Fruit fly (Drosophila melanogaster) whole organism, embryonic: ENCODE data around the gene Cpr64Ad.

Experiments used
- C15 ChIP-seq: fragments of 200-800 bp; sonication (Bioruptor generic); IDR thresholded peaks from 3 replicates; pipeline ENCODE4 v1.3.6; 2022; ENCODE audit warnings: missing biosample characterization, missing genetic modification characterization
- CG10147 ChIP-seq: fragments of 200-800 bp; sonication (Bioruptor generic); optimal IDR thresholded peaks from 2 replicates; lab custom pipeline; 2019; ENCODE audit warnings: missing biosample characterization, mild to moderate bottlenecking, missing genetic modification characterization, moderate library complexity
- CG10959 ChIP-seq: fragments of 200-800 bp; sonication (Bioruptor generic); IDR thresholded peaks from 2 replicates; pipeline ENCODE4 v1.3.6; 2022; ENCODE audit warnings: missing biosample characterization, missing genetic modification characterization
- CG10979 ChIP-seq: fragments of 200-800 bp; sonication (Bioruptor generic); optimal IDR thresholded peaks from 2 replicates; lab custom pipeline; 2018; ENCODE audit warnings: missing biosample characterization, mild to moderate bottlenecking, missing genetic modification characterization, moderate library complexity
- CG11085 ChIP-seq: fragments of 200-800 bp; sonication (Bioruptor generic); IDR thresholded peaks from 2 replicates; pipeline ENCODE4 v1.3.6; 2022; ENCODE audit warnings: missing biosample characterization, missing genetic modification characterization
- CG11456 ChIP-seq: fragments of 200-800 bp; sonication (Bioruptor generic); IDR thresholded peaks from 3 replicates; pipeline ENCODE4 v1.3.6; 2022; ENCODE audit warnings: missing biosample characterization, missing genetic modification characterization
- CG11560 ChIP-seq: fragments of 200-800 bp; sonication (Bioruptor generic); IDR thresholded peaks from 3 replicates; pipeline ENCODE4 v1.3.6; 2022; ENCODE audit warnings: missing biosample characterization, missing genetic modification characterization
- CG14667 ChIP-seq: fragments of 200-800 bp; sonication (Bioruptor generic); IDR thresholded peaks from 2 replicates; pipeline ENCODE4 v1.3.6; 2022; ENCODE audit warnings: missing biosample characterization, missing genetic modification characterization
- CG15269 ChIP-seq: fragments of 200-800 bp; sonication (Bioruptor generic); optimal IDR thresholded peaks from 2 replicates; lab custom pipeline; 2018; ENCODE audit warnings: missing biosample characterization, mild to moderate bottlenecking, missing genetic modification characterization, moderate library complexity
- CG2199 ChIP-seq: fragments of 200-800 bp; sonication (Bioruptor generic); IDR thresholded peaks from 3 replicates; pipeline ENCODE4 v1.3.6; 2022; ENCODE audit warnings: missing biosample characterization, missing genetic modification characterization
- CG31224 ChIP-seq: fragments of 200-800 bp; sonication (Bioruptor generic); IDR thresholded peaks from 2 replicates; pipeline ENCODE4 v1.3.6; 2022; ENCODE audit warnings: missing biosample characterization, missing genetic modification characterization
- CG34376 ChIP-seq: fragments of 200-800 bp; sonication (Bioruptor generic); optimal IDR thresholded peaks from 2 replicates; lab custom pipeline; 2018; ENCODE audit warnings: missing biosample characterization, mild to moderate bottlenecking, missing genetic modification characterization
- CG43689 ChIP-seq: fragments of 200-800 bp; sonication (Bioruptor generic); IDR thresholded peaks from 2 replicates; pipeline ENCODE4 v1.3.6; 2022; ENCODE audit warnings: missing biosample characterization, missing genetic modification characterization
- CG6765 ChIP-seq: fragments of 200-800 bp; sonication (Bioruptor generic); optimal IDR thresholded peaks from 3 replicates; lab custom pipeline; 2017; ENCODE audit warnings: missing biosample characterization, mild to moderate bottlenecking, missing genetic modification characterization
- CG6791 ChIP-seq: fragments of 200-800 bp; sonication (Bioruptor generic); IDR thresholded peaks from 3 replicates; pipeline ENCODE4 v1.3.6; 2022; ENCODE audit warnings: missing biosample characterization, missing genetic modification characterization; ENCODE audit not compliant: partially characterized antibody
- CG7786 ChIP-seq: fragments of 200-800 bp; sonication (Bioruptor generic); optimal IDR thresholded peaks from 2 replicates; lab custom pipeline; 2016; ENCODE audit warnings: missing biosample characterization, missing genetic modification characterization
- CG8765 ChIP-seq: fragments of 200-800 bp; sonication (Bioruptor generic); IDR thresholded peaks from 2 replicates; pipeline ENCODE4 v1.3.6; 2022; ENCODE audit warnings: missing biosample characterization, missing genetic modification characterization
- CG9215 ChIP-seq: fragments of 200-800 bp; sonication (Bioruptor generic); IDR thresholded peaks from 2 replicates; pipeline ENCODE4 v1.3.6; 2022; ENCODE audit warnings: missing biosample characterization, missing genetic modification characterization
- CG9609 ChIP-seq: fragments of 200-800 bp; sonication (Bioruptor generic); optimal IDR thresholded peaks from 3 replicates; lab custom pipeline; 2016; ENCODE audit warnings: missing biosample characterization, missing genetic modification characterization
- CrebB ChIP-seq: fragments of 200-800 bp; sonication (Bioruptor generic); optimal IDR thresholded peaks from 3 replicates; lab custom pipeline; 2018; ENCODE audit warnings: missing biosample characterization, mild to moderate bottlenecking, missing genetic modification characterization
- Dll ChIP-seq: fragments of 200-800 bp; sonication (Bioruptor generic); IDR thresholded peaks from 4 replicates; pipeline ENCODE4 v1.3.6; 2022; ENCODE audit warnings: missing biosample characterization, missing genetic modification characterization; ENCODE audit not compliant: partially characterized antibody
- Doc3 ChIP-seq: fragments of 200-800 bp; sonication (Bioruptor generic); IDR thresholded peaks from 3 replicates; pipeline ENCODE4 v1.3.6; 2022; ENCODE audit warnings: missing biosample characterization, missing genetic modification characterization; ENCODE audit not compliant: partially characterized antibody
- ERR ChIP-seq: fragments of 200-800 bp; sonication (Bioruptor generic); optimal IDR thresholded peaks from 2 replicates; lab custom pipeline; 2016; ENCODE audit warnings: missing biosample characterization, missing genetic modification characterization
- Ets65A ChIP-seq: fragments of 200-800 bp; sonication (Bioruptor generic); peaks from one replicate; lab custom pipeline; 2016; ENCODE audit warnings: missing biosample characterization, missing genetic modification characterization
- HLH3B ChIP-seq: fragments of 200-800 bp; sonication (Bioruptor generic); IDR thresholded peaks from 2 replicates; pipeline ENCODE4 v1.3.6; 2022; ENCODE audit warnings: missing biosample characterization, missing genetic modification characterization
- Hand ChIP-seq: fragments of 200-800 bp; sonication (Bioruptor generic); optimal IDR thresholded peaks from 2 replicates; lab custom pipeline; 2017; ENCODE audit warnings: mild to moderate bottlenecking, missing biosample characterization, missing genetic modification reagents, missing genetic modification characterization
- Hmr ChIP-seq: fragments of 200-800 bp; sonication (Bioruptor generic); optimal IDR thresholded peaks from 3 replicates; lab custom pipeline; 2017; ENCODE audit warnings: mild to moderate bottlenecking, missing biosample characterization, missing genetic modification reagents, missing genetic modification characterization
- MESR4 ChIP-seq: fragments of 200-800 bp; sonication (Bioruptor generic); optimal IDR thresholded peaks from 2 replicates; lab custom pipeline; 2018; ENCODE audit warnings: missing biosample characterization, mild to moderate bottlenecking, missing genetic modification characterization, moderate library complexity
- MTF-1 ChIP-seq: fragments of 200-800 bp; sonication (Bioruptor generic); optimal IDR thresholded peaks from 2 replicates; lab custom pipeline; 2018; ENCODE audit warnings: missing biosample characterization, mild to moderate bottlenecking, missing genetic modification characterization, borderline replicate concordance
- Mad ChIP-seq: fragments of 200-800 bp; sonication (Bioruptor generic); optimal IDR thresholded peaks from 2 replicates; lab custom pipeline; 2016; ENCODE audit warnings: missing biosample characterization, missing genetic modification characterization
- Med ChIP-seq: fragments of 200-800 bp; sonication (Bioruptor generic); peaks from one replicate; lab custom pipeline; 2016; ENCODE audit warnings: missing biosample characterization, missing genetic modification characterization, mild to moderate bottlenecking, inconsistent platforms, moderate library complexity
- Meics ChIP-seq: fragments of 200-800 bp; sonication (Bioruptor generic); optimal IDR thresholded peaks from 2 replicates; lab custom pipeline; 2017; ENCODE audit warnings: missing biosample characterization, mild to moderate bottlenecking, missing genetic modification characterization
- Rx ChIP-seq: fragments of 200-800 bp; sonication (Bioruptor generic); IDR thresholded peaks from 2 replicates; pipeline ENCODE4 v1.3.6; 2022; ENCODE audit warnings: missing biosample characterization, missing genetic modification characterization
- ato ChIP-seq: fragments of 200-800 bp; sonication (Bioruptor generic); IDR thresholded peaks from 2 replicates; pipeline ENCODE4 v1.3.6; 2022; ENCODE audit warnings: missing biosample characterization, missing genetic modification characterization; ENCODE audit not compliant: partially characterized antibody
- chn ChIP-seq: fragments of 200-800 bp; sonication (Bioruptor generic); optimal IDR thresholded peaks from 2 replicates; lab custom pipeline; 2016; ENCODE audit warnings: missing biosample characterization, missing genetic modification characterization
- dysf ChIP-seq: fragments of 200-800 bp; sonication (Bioruptor generic); IDR thresholded peaks from 3 replicates; pipeline ENCODE4 v1.3.6; 2022; ENCODE audit warnings: missing biosample characterization, missing genetic modification characterization
- emc ChIP-seq: fragments of 200-800 bp; sonication (Bioruptor generic); optimal IDR thresholded peaks from 2 replicates; lab custom pipeline; 2016; ENCODE audit warnings: missing biosample characterization, missing genetic modification characterization
- exex ChIP-seq: fragments of 200-800 bp; sonication (Bioruptor generic); optimal IDR thresholded peaks from 4 replicates; lab custom pipeline; 2018; ENCODE audit warnings: missing biosample characterization, mild to moderate bottlenecking, missing genetic modification characterization, moderate library complexity
- fru ChIP-seq: fragments of >200 bp; optimal IDR thresholded peaks from 2 replicates; lab custom pipeline; 2017
- lbe ChIP-seq: fragments of 200-800 bp; sonication (Bioruptor generic); optimal IDR thresholded peaks from 2 replicates; lab custom pipeline; 2016; ENCODE audit warnings: missing biosample characterization, mild to moderate bottlenecking, missing genetic modification characterization
- odd ChIP-seq: fragments of 200-800 bp; sonication (Bioruptor generic); optimal IDR thresholded peaks from 2 replicates; lab custom pipeline; 2017; ENCODE audit warnings: missing biosample characterization, mild to moderate bottlenecking, missing genetic modification characterization
- org-1 ChIP-seq: fragments of 200-800 bp; sonication (Bioruptor generic); optimal IDR thresholded peaks from 2 replicates; lab custom pipeline; 2017; ENCODE audit warnings: missing biosample characterization, missing genetic modification characterization
- pfk ChIP-seq: fragments of 200-800 bp; sonication (Bioruptor generic); optimal IDR thresholded peaks from 2 replicates; lab custom pipeline; 2018; ENCODE audit warnings: missing biosample characterization, mild to moderate bottlenecking, missing genetic modification characterization, moderate library complexity
- rib ChIP-seq: fragments of 200-800 bp; sonication (Bioruptor generic); IDR thresholded peaks from 2 replicates; pipeline ENCODE4 v1.3.6; 2022; ENCODE audit warnings: missing biosample characterization, missing genetic modification characterization
- sima ChIP-seq: fragments of 200-800 bp; sonication (Bioruptor generic); optimal IDR thresholded peaks from 2 replicates; lab custom pipeline; 2016; ENCODE audit warnings: missing biosample characterization, missing genetic modification characterization
- slou ChIP-seq: fragments of 200-800 bp; sonication (Bioruptor generic); optimal IDR thresholded peaks from 3 replicates; lab custom pipeline; 2016; ENCODE audit warnings: missing biosample characterization, missing genetic modification characterization
- slp2 ChIP-seq: fragments of 200-800 bp; sonication (Bioruptor generic); optimal IDR thresholded peaks from 2 replicates; lab custom pipeline; 2016; ENCODE audit warnings: missing biosample characterization, missing genetic modification characterization
- tgo ChIP-seq: fragments of 200-800 bp; sonication (Bioruptor generic); IDR thresholded peaks from 3 replicates; pipeline ENCODE4 v1.3.6; 2022; ENCODE audit warnings: missing biosample characterization, missing genetic modification characterization
- z ChIP-seq: fragments of 200-800 bp; sonication (Bioruptor generic); IDR thresholded peaks from 3 replicates; pipeline ENCODE4 v1.3.6; 2022; ENCODE audit warnings: missing biosample characterization, missing genetic modification characterization

The Cpr64Ad gene

dm6 chr3L:4239442-4240322 is 24.5 kb downstream of the Cpr64Ad start, which contains the start of gene Sqor (continued):
- TF ChIP-seq chn (GFP tag; lab: Kevin White, UChicago) (peak; percentile 81), MTF-1 (peak; percentile 40), CG9215 (GFP tag; lab: Robert Waterston, UW) (peak; percentile 65), ERR (GFP tag; lab: Kevin White, UChicago) (peak; percentile 85), CG14667 (GFP tag; lab: Robert Waterston, UW) (peak; percentile 63), ato (no peak), CG10979 (peak; percentile 33), rib (GFP tag; lab: Robert Waterston, UW) (peak; percentile 84), Meics (GFP tag; lab: Kevin White, UChicago) (peak; percentile 92), MESR4 (GFP tag; lab: Kevin White, UChicago) (no peak), tgo (GFP tag; lab: Robert Waterston, UW) (peak; percentile 77), CG7786 (GFP tag; lab: Kevin White, UChicago) (peak; percentile 89), z (no peak), odd (GFP tag; lab: Kevin White, UChicago) (no peak), CG10959 (no peak), emc (peak; percentile 71), CG8765 (peak; percentile 60; the same call in 1 of the 2 replicates), CG11085 (no peak; the same call in 1 of the 2 replicates), slp2 (peak; percentile 86), Hmr (GFP tag; lab: Kevin White, UChicago) (peak; percentile 89), sima (GFP tag; lab: Kevin White, UChicago) (peak; percentile 53), dysf (GFP tag; lab: Robert Waterston, UW) (peak; percentile 85), Rx (GFP tag; lab: Robert Waterston, UW) (peak; percentile 68), CG6765 (GFP tag; lab: Kevin White, UChicago) (peak; percentile 86), org-1 (peak; percentile 85), C15 (peak; percentile 77), Mad (GFP tag; lab: Kevin White, UChicago) (peak; percentile 76), CG11456 (GFP tag; lab: Robert Waterston, UW) (peak; percentile 87), slou (GFP tag; lab: Kevin White, UChicago) (peak; percentile 68), Ets65A (GFP tag; lab: Kevin White, UChicago) (peak; percentile 95), CG2199 (GFP tag; lab: Robert Waterston, UW) (peak; percentile 70; the same call in 2 of the 3 replicates), CG31224 (peak; percentile 63), Doc3 (GFP tag; lab: Robert Waterston, UW) (no peak), CG6791 (GFP tag; lab: Robert Waterston, UW) (0 out of 3 replicates have a peak, but pooled peaks have one; percentile 43), CG34376 (GFP tag; lab: Kevin White, UChicago) (peak; percentile 89), pfk (peak; percentile 14), Med (GFP tag; lab: Kevin White, UChicago) (peak; percentile 98), Hand (GFP tag; lab: Kevin White, UChicago) (peak; percentile 75), exex (tag; lab: Kevin White, UChicago) (peak; percentile 44), Dll (GFP tag; lab: Robert Waterston, UW) (no peak), HLH3B (peak; percentile 59), CG43689 (GFP tag; lab: Robert Waterston, UW) (no peak; the same call in 1 of the 2 replicates), CG11560 (tag; lab: Robert Waterston, UW) (0 out of 3 replicates have a peak, but pooled peaks have one; percentile 53), CrebB (tag; lab: Kevin White, UChicago) (peak; percentile 73), CG10147 (GFP tag; lab: Kevin White, UChicago) (peak; percentile 91), CG9609 (GFP tag; lab: Kevin White, UChicago) (peak; percentile 89), CG15269 (tag; lab: Kevin White, UChicago) (peak; percentile 92), lbe (GFP tag; lab: Kevin White, UChicago) (peak; percentile 79), fru (lab: Kevin White, UChicago) (no peak)
